Worm (Caenorhabditis elegans): ENCODE results near the gene clip-1.

ce11 chrIII:9258510-9258909, 10.4 kb downstream of the clip-1 start:
- TF ChIP-seq ceh-82 (tag; optimal IDR thresholded peaks at IDR 0.05), result no peak
- no peak for TF ChIP-seq ceh-88 (GFP tag; IDR thresholded peaks at IDR 0.05)
- TF ChIP-seq unc-62 (GFP tag; optimal IDR thresholded peaks at IDR 0.05), result no peak
- no peak for TF ChIP-seq nhr-12 (tag; optimal IDR thresholded peaks at IDR 0.05)

All from whole organism, L1 larva.